Fruit fly (Drosophila melanogaster): Measurements from ENCODE around the gene Gss2.
A peak's percentile ranks its signal among the peaks of the same experiment; 100 is the strongest.

The Gss2 gene

dm6 chrX:17910941-17911703 is 11.6 kb downstream of the Gss2 start, which contains the start of gene CG6847 (continued):
- TF ChIP-seq CG8089 (GFP tag; optimal IDR thresholded peaks at IDR 0.05) (no peak), ewg (GFP tag; optimal IDR thresholded peaks at IDR 0.05) (peak; percentile 64), CG6791 (GFP tag; IDR thresholded peaks at IDR 0.05; ENCODE audit: partially characterized antibody) (peak; percentile 47; the same call in 1 of the 3 replicates), CHES-1-like (GFP tag; optimal IDR thresholded peaks at IDR 0.05) (no peak), CG9876 (GFP tag; optimal IDR thresholded peaks at IDR 0.05) (no peak), CG16815 (GFP tag; optimal IDR thresholded peaks at IDR 0.05) (peak; percentile 69), Ets65A (GFP tag) (peak; percentile 90), Opbp (GFP tag; IDR thresholded peaks at IDR 0.05; ENCODE audit: partially characterized antibody) (no peak), Xrp1 (GFP tag; IDR thresholded peaks at IDR 0.05) (peak; percentile 41), CG33213 (GFP tag; optimal IDR thresholded peaks at IDR 0.05) (no peak), vfl (GFP tag; optimal IDR thresholded peaks at IDR 0.05) (no peak), CG12744 (GFP tag; optimal IDR thresholded peaks at IDR 0.05) (no peak), NC2α (GFP tag; optimal IDR thresholded peaks at IDR 0.05) (no peak), CG2120 (GFP tag; optimal IDR thresholded peaks at IDR 0.05) (peak; percentile 52), pnt (GFP tag; optimal IDR thresholded peaks at IDR 0.05) (peak; percentile 16), luna (GFP tag; optimal IDR thresholded peaks at IDR 0.05) (no peak), CG5245 (GFP tag; optimal IDR thresholded peaks at IDR 0.05) (no peak), NFAT (GFP tag; IDR thresholded peaks at IDR 0.05) (peak; percentile 4; the same call in 1 of the 2 replicates), CG3847 (GFP tag; IDR thresholded peaks at IDR 0.05) (peak; percentile 36), btn (GFP tag; optimal IDR thresholded peaks at IDR 0.05) (no peak), Blimp-1 (GFP tag; optimal IDR thresholded peaks at IDR 0.05) (peak; percentile 31), esg (GFP tag; conservative IDR thresholded peaks at IDR 0.05) (peak; percentile 37; the same call in 1 of the 2 replicates), pum (GFP tag; optimal IDR thresholded peaks at IDR 0.05) (peak; percentile 13), Sry-β (GFP tag; optimal IDR thresholded peaks at IDR 0.05) (no peak), CG18476 (GFP tag; optimal IDR thresholded peaks at IDR 0.05) (peak; percentile 43), CG3065 (GFP tag; optimal IDR thresholded peaks at IDR 0.05) (no peak), bigmax (GFP tag; optimal IDR thresholded peaks at IDR 0.05) (no peak), lab (GFP tag; optimal IDR thresholded peaks at IDR 0.05) (peak; percentile 42), gem (tag; optimal IDR thresholded peaks at IDR 0.05) (peak; percentile 91), CG18011 (GFP tag; optimal IDR thresholded peaks at IDR 0.05) (peak; percentile 10), CG11247 (GFP tag; IDR thresholded peaks at IDR 0.05) (peak; percentile 31; the same call in 1 of the 2 replicates), CG30403 (GFP tag; optimal IDR thresholded peaks at IDR 0.05) (peak; percentile 80), CG10979 (tag; optimal IDR thresholded peaks at IDR 0.05) (peak; percentile 57), sens (GFP tag) (peak; percentile 91), CG10209 (GFP tag; optimal IDR thresholded peaks at IDR 0.05) (peak; percentile 46), unc-4 (GFP tag; IDR thresholded peaks at IDR 0.05; ENCODE audit: partially characterized antibody) (no peak), cg (GFP tag; optimal IDR thresholded peaks at IDR 0.05) (no peak), eyg (GFP tag; optimal IDR thresholded peaks at IDR 0.05) (no peak), seq (GFP tag; IDR thresholded peaks at IDR 0.05) (no peak; the same call in 1 of the 2 replicates), rib (GFP tag; IDR thresholded peaks at IDR 0.05) (0 out of 2 replicates have a peak, but pooled peaks have one; percentile 26), CG1233 (GFP tag; optimal IDR thresholded peaks at IDR 0.05) (no peak), ken (GFP tag; IDR thresholded peaks at IDR 0.05) (0 out of 3 replicates have a peak, but pooled peaks have one; percentile 19), hth (optimal IDR thresholded peaks at IDR 0.05) (no peak), CG14860 (GFP tag; IDR thresholded peaks at IDR 0.05; ENCODE audit: partially characterized antibody) (no peak), CG30431 (GFP tag; optimal IDR thresholded peaks at IDR 0.05) (peak; percentile 65), MTF-1 (GFP tag; optimal IDR thresholded peaks at IDR 0.05; ENCODE audit: borderline replicate concordance) (no peak), Dp (GFP tag; optimal IDR thresholded peaks at IDR 0.05) (no peak), MBD-R2 (GFP tag; IDR thresholded peaks at IDR 0.05) (no peak), Hr78 (GFP tag; optimal IDR thresholded peaks at IDR 0.05) (no peak)
